Fruit fly (Drosophila melanogaster) whole organism, embryonic: ENCODE measurements around the gene Fpgs1.

ENCODE experiments used
- ATbp ChIP-seq: fragments of 200-800 bp; sonication (Bioruptor generic); optimal IDR thresholded peaks from 2 replicates; lab custom pipeline; 2017; ENCODE audit warnings: missing biosample characterization, mild to moderate bottlenecking, missing genetic modification characterization, missing genetic modification reagents
- C15 ChIP-seq: fragments of 200-800 bp; sonication (Bioruptor generic); IDR thresholded peaks from 3 replicates; pipeline ENCODE4 v1.3.6; 2022; ENCODE audit warnings: missing biosample characterization, missing genetic modification characterization
- CG12155 ChIP-seq: fragments of 200-800 bp; sonication (Bioruptor generic); optimal IDR thresholded peaks from 3 replicates; lab custom pipeline; 2016; ENCODE audit warnings: missing biosample characterization, missing genetic modification characterization
- CG16779 ChIP-seq: fragments of 200-800 bp; sonication (Bioruptor generic); IDR thresholded peaks from 2 replicates; pipeline ENCODE4 v1.3.6; 2022; ENCODE audit warnings: missing biosample characterization, missing genetic modification characterization
- CG17186 ChIP-seq: fragments of 200-800 bp; sonication (Bioruptor generic); optimal IDR thresholded peaks from 3 replicates; lab custom pipeline; 2017; ENCODE audit warnings: missing biosample characterization, missing genetic modification reagents, missing genetic modification characterization
- CG1792 ChIP-seq: fragments of 200-800 bp; sonication (Bioruptor generic); optimal IDR thresholded peaks from 2 replicates; lab custom pipeline; 2016; ENCODE audit warnings: missing biosample characterization, missing genetic modification characterization
- CG18764 ChIP-seq: fragments of 200-800 bp; sonication (Bioruptor generic); optimal IDR thresholded peaks from 3 replicates; lab custom pipeline; 2016; ENCODE audit warnings: missing biosample characterization, missing genetic modification characterization
- CG31388 ChIP-seq: fragments of 200-800 bp; sonication (Bioruptor generic); optimal IDR thresholded peaks from 2 replicates; lab custom pipeline; 2016; ENCODE audit warnings: missing biosample characterization, missing genetic modification characterization
- CG32532 ChIP-seq: fragments of 200-800 bp; sonication (Bioruptor generic); IDR thresholded peaks from 2 replicates; pipeline ENCODE4 v1.3.6; 2022; ENCODE audit warnings: missing biosample characterization, missing genetic modification characterization
- CG33557 ChIP-seq: fragments of 200-800 bp; sonication (Bioruptor generic); optimal IDR thresholded peaks from 2 replicates; lab custom pipeline; 2019; ENCODE audit warnings: missing biosample characterization, mild to moderate bottlenecking, missing genetic modification characterization, moderate library complexity
- CG3726 ChIP-seq: fragments of 200-800 bp; sonication (Bioruptor generic); IDR thresholded peaks from 3 replicates; pipeline ENCODE4, ENCODE4 v1.3.6; 2022; ENCODE audit warnings: missing biosample characterization, missing genetic modification characterization
- CG6254 ChIP-seq: fragments of 200-800 bp; sonication (Bioruptor generic); optimal IDR thresholded peaks from 3 replicates; lab custom pipeline; 2017; ENCODE audit warnings: mild to moderate bottlenecking, missing biosample characterization, missing genetic modification reagents, missing genetic modification characterization
- CG7372 ChIP-seq: fragments of 200-800 bp; sonication (Bioruptor generic); IDR thresholded peaks from 2 replicates; pipeline ENCODE4 v1.3.6; 2022; ENCODE audit warnings: missing biosample characterization, missing genetic modification characterization
- Chrac-16 ChIP-seq: fragments of 200-800 bp; sonication (Bioruptor generic); optimal IDR thresholded peaks from 3 replicates; lab custom pipeline; 2016; ENCODE audit warnings: missing biosample characterization, missing genetic modification characterization
- Doc3 ChIP-seq: fragments of 200-800 bp; sonication (Bioruptor generic); IDR thresholded peaks from 3 replicates; pipeline ENCODE4 v1.3.6; 2022; ENCODE audit warnings: missing biosample characterization, missing genetic modification characterization; ENCODE audit not compliant: partially characterized antibody
- Gug ChIP-seq: fragments of 200-800 bp; sonication (Bioruptor generic); IDR thresholded peaks from 4 replicates; pipeline ENCODE4 v1.3.6; 2022; ENCODE audit warnings: missing biosample characterization, missing genetic modification characterization
- HmgD ChIP-seq: fragments of 200-800 bp; sonication (Bioruptor generic); optimal IDR thresholded peaks from 3 replicates; lab custom pipeline; 2016; ENCODE audit warnings: missing biosample characterization, missing genetic modification characterization
- Jarid2 ChIP-seq: fragments of 200-800 bp; sonication (Bioruptor generic); optimal IDR thresholded peaks from 3 replicates; lab custom pipeline; 2017; ENCODE audit warnings: mild to moderate bottlenecking, missing biosample characterization, missing genetic modification reagents, missing genetic modification characterization
- Mes4 ChIP-seq: fragments of 200-800 bp; sonication (Bioruptor generic); optimal IDR thresholded peaks from 2 replicates; lab custom pipeline; 2016; ENCODE audit warnings: missing biosample characterization, missing genetic modification characterization
- Nf-YA ChIP-seq: fragments of 200-800 bp; sonication (Bioruptor generic); IDR thresholded peaks from 2 replicates; pipeline ENCODE4 v1.3.6; 2022; ENCODE audit warnings: missing biosample characterization, missing genetic modification characterization
- Rfx ChIP-seq: fragments of 200-800 bp; sonication (Bioruptor generic); IDR thresholded peaks from 2 replicates; pipeline ENCODE4 v1.3.6; 2022; ENCODE audit warnings: missing biosample characterization, missing genetic modification characterization
- Stat92E ChIP-seq, 3 experiments: fragments of >200 bp in 2 of 3; fragments of 200-800 bp in 1 of 3; sonication (Bioruptor generic) in 1 of 3; optimal IDR thresholded peaks; 2 replicates each; lab custom pipeline; 2017 to 2019; ENCODE audit warnings: missing biosample characterization in 3 of 3, missing genetic modification characterization in 3 of 3, mild to moderate bottlenecking in 1 of 3, moderate library complexity in 1 of 3
- Taf1 ChIP-seq: fragments of 200-800 bp; sonication (Bioruptor generic); IDR thresholded peaks from 2 replicates; pipeline ENCODE4 v1.3.6; 2022; ENCODE audit warnings: missing biosample characterization, missing genetic modification characterization
- ap ChIP-seq: fragments of 200-800 bp; sonication (Bioruptor generic); IDR thresholded peaks from 2 replicates; pipeline ENCODE4 v1.3.6; 2022; ENCODE audit warnings: missing biosample characterization, missing genetic modification characterization
- ash1 ChIP-seq: fragments of 200-800 bp; sonication (Bioruptor generic); optimal IDR thresholded peaks from 2 replicates; lab custom pipeline; 2018; ENCODE audit warnings: missing biosample characterization, mild to moderate bottlenecking, missing genetic modification characterization
- bigmax ChIP-seq: fragments of 200-800 bp; sonication (Bioruptor generic); optimal IDR thresholded peaks from 2 replicates; lab custom pipeline; 2018; ENCODE audit warnings: missing biosample characterization, mild to moderate bottlenecking, missing genetic modification characterization
- cad ChIP-seq: fragments of >200 bp; optimal IDR thresholded peaks from 2 replicates; lab custom pipeline; 2017; ENCODE audit warnings: missing biosample characterization, missing genetic modification characterization
- cg ChIP-seq: fragments of 200-800 bp; sonication (Bioruptor generic); optimal IDR thresholded peaks from 3 replicates; lab custom pipeline; 2019; ENCODE audit warnings: missing biosample characterization, mild to moderate bottlenecking, missing genetic modification characterization, moderate library complexity
- da ChIP-seq: fragments of 200-800 bp; sonication (Bioruptor generic); optimal IDR thresholded peaks from 2 replicates; lab custom pipeline; 2016; ENCODE audit warnings: missing biosample characterization, missing genetic modification characterization
- disco-r ChIP-seq: fragments of 200-800 bp; sonication (Bioruptor generic); optimal IDR thresholded peaks from 2 replicates; lab custom pipeline; 2016; ENCODE audit warnings: missing biosample characterization, missing genetic modification characterization
- emc ChIP-seq: fragments of 200-800 bp; sonication (Bioruptor generic); optimal IDR thresholded peaks from 2 replicates; lab custom pipeline; 2016; ENCODE audit warnings: missing biosample characterization, missing genetic modification characterization
- eyg ChIP-seq: fragments of 200-800 bp; sonication (Bioruptor generic); optimal IDR thresholded peaks from 3 replicates; lab custom pipeline; 2016; ENCODE audit warnings: missing biosample characterization, missing genetic modification characterization
- fru ChIP-seq: fragments of >200 bp; optimal IDR thresholded peaks from 2 replicates; lab custom pipeline; 2017
- gem ChIP-seq: fragments of 200-800 bp; sonication (Bioruptor generic); optimal IDR thresholded peaks from 2 replicates; lab custom pipeline; 2019; ENCODE audit warnings: missing biosample characterization, mild to moderate bottlenecking, missing genetic modification characterization, moderate library complexity
- gsb ChIP-seq: fragments of 200-800 bp; sonication (Bioruptor generic); IDR thresholded peaks from 2 replicates; pipeline ENCODE4 v1.3.6; 2022; ENCODE audit warnings: missing biosample characterization, missing genetic modification characterization
- kay ChIP-seq: fragments of 200-800 bp; sonication (Bioruptor generic); optimal IDR thresholded peaks from 2 replicates; lab custom pipeline; 2016; ENCODE audit warnings: missing biosample characterization, missing genetic modification characterization
- klu ChIP-seq: fragments of 200-800 bp; sonication (Bioruptor generic); IDR thresholded peaks from 2 replicates; pipeline ENCODE4 v1.3.6; 2022; ENCODE audit warnings: missing biosample characterization, missing genetic modification characterization
- mirr ChIP-seq: fragments of 200-800 bp; sonication (Bioruptor generic); optimal IDR thresholded peaks from 3 replicates; lab custom pipeline; 2018; ENCODE audit warnings: missing biosample characterization, mild to moderate bottlenecking, missing genetic modification characterization
- odd ChIP-seq: fragments of 200-800 bp; sonication (Bioruptor generic); optimal IDR thresholded peaks from 2 replicates; lab custom pipeline; 2017; ENCODE audit warnings: missing biosample characterization, mild to moderate bottlenecking, missing genetic modification characterization
- org-1 ChIP-seq: fragments of 200-800 bp; sonication (Bioruptor generic); optimal IDR thresholded peaks from 2 replicates; lab custom pipeline; 2017; ENCODE audit warnings: missing biosample characterization, missing genetic modification characterization
- p53 ChIP-seq: fragments of 200-800 bp; sonication (Bioruptor generic); optimal IDR thresholded peaks from 2 replicates; lab custom pipeline; 2016; ENCODE audit warnings: missing biosample characterization, missing genetic modification characterization
- pb ChIP-seq: fragments of 200-800 bp; sonication (Bioruptor generic); optimal IDR thresholded peaks from 3 replicates; lab custom pipeline; 2016; ENCODE audit warnings: missing biosample characterization, missing genetic modification characterization
- pfk ChIP-seq: fragments of 200-800 bp; sonication (Bioruptor generic); optimal IDR thresholded peaks from 2 replicates; lab custom pipeline; 2018; ENCODE audit warnings: missing biosample characterization, mild to moderate bottlenecking, missing genetic modification characterization, moderate library complexity
- phol ChIP-seq: fragments of 200-800 bp; sonication (Bioruptor generic); optimal IDR thresholded peaks from 3 replicates; lab custom pipeline; 2018; ENCODE audit warnings: missing biosample characterization, mild to moderate bottlenecking, missing genetic modification characterization, moderate library complexity
- pnt ChIP-seq: fragments of 200-800 bp; sonication (Bioruptor generic); optimal IDR thresholded peaks from 3 replicates; lab custom pipeline; 2016; ENCODE audit warnings: missing biosample characterization, missing genetic modification characterization
- sd ChIP-seq: fragments of 200-800 bp; sonication (Bioruptor generic); optimal IDR thresholded peaks from 3 replicates; lab custom pipeline; 2018; ENCODE audit warnings: missing biosample characterization, mild to moderate bottlenecking, missing genetic modification characterization, moderate library complexity
- seq ChIP-seq: fragments of 200-800 bp; sonication (Bioruptor generic); IDR thresholded peaks from 2 replicates; pipeline ENCODE4 v1.3.6; 2022; ENCODE audit warnings: missing biosample characterization, missing genetic modification characterization
- slou ChIP-seq: fragments of 200-800 bp; sonication (Bioruptor generic); optimal IDR thresholded peaks from 3 replicates; lab custom pipeline; 2016; ENCODE audit warnings: missing biosample characterization, missing genetic modification characterization
- sob ChIP-seq: fragments of 200-800 bp; sonication (Bioruptor generic); IDR thresholded peaks from 2 replicates; pipeline ENCODE4 v1.3.6; 2022; ENCODE audit warnings: missing biosample characterization, missing genetic modification characterization
- tio ChIP-seq: fragments of 200-800 bp; sonication (Bioruptor generic); optimal IDR thresholded peaks from 2 replicates; lab custom pipeline; 2017; ENCODE audit warnings: missing biosample characterization, missing genetic modification characterization, inconsistent platforms
- wor ChIP-seq: fragments of 200-800 bp; sonication (Bioruptor generic); IDR thresholded peaks from 2 replicates; pipeline ENCODE4 v1.3.6; 2022; ENCODE audit warnings: missing biosample characterization, missing genetic modification characterization

Gene Fpgs1

dm6 chrX:12591223-12592120 is 20.2 kb upstream of the Fpgs1 start (continued):
- TF ChIP-seq ap (no peak), Rfx (GFP tag; lab: Robert Waterston, UW) (0 out of 2 replicates have a peak, but pooled peaks have one; percentile 9), Mes4 (GFP tag; lab: Kevin White, UChicago) (peak; percentile 45), gem (tag; lab: Kevin White, UChicago) (peak; percentile 70), Chrac-16 (peak; percentile 58), da (GFP tag; lab: Kevin White, UChicago) (no peak), pnt (peak; percentile 31), pb (GFP tag; lab: Kevin White, UChicago) (peak; percentile 48), Stat92E (GFP tag; optimal IDR thresholded peaks at IDR 0.05; lab: Kevin White, UChicago) (no peak), ash1 (GFP tag; lab: Kevin White, UChicago) (no peak), CG16779 (no peak), CG7372 (no peak), slou (GFP tag; lab: Kevin White, UChicago) (no peak), emc (GFP tag; lab: Kevin White, UChicago) (no peak), CG31388 (no peak), fru (lab: Kevin White, UChicago) (no peak), Jarid2 (GFP tag; lab: Kevin White, UChicago) (no peak), CG12155 (GFP tag; lab: Kevin White, UChicago) (no peak), pfk (GFP tag; lab: Kevin White, UChicago) (no peak), cad (no peak), CG32532 (peak; percentile 42; the same call in 1 of the 2 replicates), ATbp (GFP tag; lab: Kevin White, UChicago) (peak; percentile 22), Taf1 (no peak), eyg (GFP tag; lab: Kevin White, UChicago) (no peak), cg (GFP tag; lab: Kevin White, UChicago) (peak; percentile 96), wor (GFP tag; lab: Robert Waterston, UW) (no peak), phol (tag; lab: Kevin White, UChicago) (peak; percentile 63), Nf-YA (GFP tag; lab: Robert Waterston, UW) (no peak), p53 (GFP tag; lab: Kevin White, UChicago) (peak; percentile 53), CG3726 (no peak), Gug (GFP tag; lab: Robert Waterston, UW) (no peak), CG18764 (GFP tag; lab: Kevin White, UChicago) (no peak), HmgD (peak; percentile 18), CG33557 (GFP tag; lab: Kevin White, UChicago) (peak; percentile 45), CG17186 (GFP tag; lab: Kevin White, UChicago) (no peak), sob (GFP tag; lab: Robert Waterston, UW) (no peak), odd (no peak), mirr (GFP tag; lab: Kevin White, UChicago) (no peak), org-1 (GFP tag; lab: Kevin White, UChicago) (peak; percentile 56), klu (GFP tag; lab: Robert Waterston, UW) (no peak), CG1792 (GFP tag; lab: Kevin White, UChicago) (no peak), C15 (GFP tag; lab: Robert Waterston, UW) (no peak), kay (GFP tag; lab: Kevin White, UChicago) (peak; percentile 77), Doc3 (GFP tag; lab: Robert Waterston, UW) (no peak), gsb (GFP tag; lab: Robert Waterston, UW) (no peak), bigmax (GFP tag; lab: Kevin White, UChicago) (no peak), disco-r (GFP tag; lab: Kevin White, UChicago) (peak; percentile 52), sd (peak; percentile 50), seq (GFP tag; lab: Robert Waterston, UW) (no peak), CG6254 (GFP tag; lab: Kevin White, UChicago) (peak; percentile 4), tio (no peak)
